Worm (Caenorhabditis elegans) whole organism, L3 larva: ENCODE data around the gene C50F4.10.

Source experiments
- R02D3.7 ChIP-seq: fragments of 150-350 bp; optimal IDR thresholded peaks from 2 replicates; lab custom pipeline; 2014; ENCODE audit warnings: missing biosample characterization, missing genetic modification characterization
- ZK546.5 ChIP-seq: sonication (generic microtip); optimal IDR thresholded peaks from 2 replicates; lab custom pipeline; 2017; ENCODE audit warnings: missing biosample characterization, missing genetic modification characterization
- aly-2 ChIP-seq: fragments of 150-350 bp; optimal IDR thresholded peaks from 2 replicates; lab custom pipeline; 2014; ENCODE audit warnings: missing biosample characterization, missing genetic modification characterization
- ceh-28 ChIP-seq: fragments of 150-350 bp; optimal IDR thresholded peaks from 2 replicates; lab custom pipeline; 2014; ENCODE audit warnings: missing biosample characterization, missing genetic modification reagents, missing genetic modification characterization
- ceh-82 ChIP-seq: fragments of 150-350 bp; optimal IDR thresholded peaks from 2 replicates; lab custom pipeline; 2014; ENCODE audit warnings: missing biosample characterization, missing genetic modification characterization
- ceh-9 ChIP-seq: sonication (generic microtip); optimal IDR thresholded peaks from 2 replicates; lab custom pipeline; 2018; ENCODE audit warnings: missing biosample characterization, missing genetic modification characterization
- daf-12 ChIP-seq: fragments of 150-350 bp; optimal IDR thresholded peaks from 2 replicates; lab custom pipeline; 2014; ENCODE audit warnings: missing biosample characterization, missing genetic modification reagents, missing genetic modification characterization
- egl-27 ChIP-seq: sonication (generic microtip); optimal IDR thresholded peaks from 4 replicates; lab custom pipeline; 2017; ENCODE audit warnings: missing biosample characterization, missing genetic modification reagents, missing genetic modification characterization
- egl-5 ChIP-seq: fragments of 150-350 bp; optimal IDR thresholded peaks from 2 replicates; lab custom pipeline; 2017; ENCODE audit warnings: missing biosample characterization, missing genetic modification reagents, missing genetic modification characterization, inconsistent platforms
- elt-2 ChIP-seq: sonication (generic microtip); optimal IDR thresholded peaks from 2 replicates; lab custom pipeline; 2016; ENCODE audit warnings: missing genetic modification reagents, mild to moderate bottlenecking, missing genetic modification characterization, missing compliant biosample characterization
- elt-3 ChIP-seq, 3 experiments: fragments of 150-350 bp in 1 of 3; sonication (generic microtip) in 2 of 3; optimal IDR thresholded peaks; 2 replicates in 2 of 3; 4 replicates in 1 of 3; lab custom pipeline; 2014 to 2017; ENCODE audit warnings: missing biosample characterization in 3 of 3, missing genetic modification characterization in 3 of 3
- eor-1 ChIP-seq, 2 experiments: fragments of 150-350 bp; optimal IDR thresholded peaks; 2 replicates each; lab custom pipeline; 2014 to 2018; ENCODE audit warnings: missing biosample characterization in 2 of 2, missing genetic modification characterization in 2 of 2
- fkh-10 ChIP-seq: sonication (generic microtip); optimal IDR thresholded peaks from 2 replicates; lab custom pipeline; 2017; ENCODE audit warnings: missing biosample characterization, missing genetic modification reagents, missing genetic modification characterization
- fos-1 ChIP-seq: fragments of 150-350 bp; optimal IDR thresholded peaks from 2 replicates; lab custom pipeline; 2014; ENCODE audit warnings: missing biosample characterization, missing genetic modification characterization
- hmg-11 ChIP-seq: sonication (generic microtip); optimal IDR thresholded peaks from 2 replicates; lab custom pipeline; 2016; ENCODE audit warnings: missing genetic modification characterization, missing compliant biosample characterization
- jun-1 ChIP-seq: fragments of 150-350 bp; optimal IDR thresholded peaks from 2 replicates; lab custom pipeline; 2014; ENCODE audit warnings: missing biosample characterization, missing genetic modification reagents, missing genetic modification characterization
- lin-15B ChIP-seq: fragments of 150-350 bp; optimal IDR thresholded peaks from 2 replicates; lab custom pipeline; 2014; ENCODE audit warnings: missing biosample characterization, missing genetic modification characterization
- lsy-12 ChIP-seq: sonication (generic microtip); optimal IDR thresholded peaks from 2 replicates; lab custom pipeline; 2016; ENCODE audit warnings: mild to moderate bottlenecking, missing genetic modification characterization, missing compliant biosample characterization
- mdl-1 ChIP-seq: fragments of 150-350 bp; optimal IDR thresholded peaks from 2 replicates; lab custom pipeline; 2014; ENCODE audit warnings: missing biosample characterization, missing genetic modification characterization
- nfya-1 ChIP-seq: sonication (generic microtip); optimal IDR thresholded peaks from 2 replicates; lab custom pipeline; 2017; ENCODE audit warnings: missing genetic modification characterization, mild to moderate bottlenecking, missing compliant biosample characterization, antibody characterized with exemption, moderate library complexity; ENCODE audit not compliant: insufficient read depth
- nhr-23 ChIP-seq: fragments of 150-350 bp; optimal IDR thresholded peaks from 2 replicates; lab custom pipeline; 2014; ENCODE audit warnings: missing biosample characterization, missing genetic modification reagents, missing genetic modification characterization
- nhr-25 ChIP-seq: sonication (generic microtip); optimal IDR thresholded peaks from 2 replicates; lab custom pipeline; 2017; ENCODE audit warnings: missing biosample characterization, missing genetic modification characterization
- nhr-28 ChIP-seq: fragments of 150-350 bp; optimal IDR thresholded peaks from 2 replicates; lab custom pipeline; 2014; ENCODE audit warnings: missing biosample characterization, missing genetic modification characterization
- nhr-43 ChIP-seq: sonication (generic microtip); optimal IDR thresholded peaks from 2 replicates; lab custom pipeline; 2016; ENCODE audit warnings: mild to moderate bottlenecking, missing genetic modification characterization, missing compliant biosample characterization; ENCODE audit not compliant: poor library complexity, severe bottlenecking
- nhr-67 ChIP-seq: fragments of 150-350 bp; optimal IDR thresholded peaks from 2 replicates; lab custom pipeline; 2014; ENCODE audit warnings: missing biosample characterization, missing genetic modification characterization
- nhr-76 ChIP-seq: fragments of 150-350 bp; sonication (generic microtip); optimal IDR thresholded peaks from 5 replicates; lab custom pipeline; 2014; ENCODE audit warnings: missing biosample characterization, missing genetic modification characterization
- nhr-77 ChIP-seq: fragments of 150-350 bp; optimal IDR thresholded peaks from 2 replicates; lab custom pipeline; 2014; ENCODE audit warnings: missing biosample characterization, missing genetic modification characterization
- pha-4 ChIP-seq: fragments of 150-350 bp; optimal IDR thresholded peaks from 2 replicates; lab custom pipeline; 2014; ENCODE audit warnings: missing biosample characterization, missing genetic modification reagents, missing genetic modification characterization
- pqm-1 ChIP-seq: fragments of 150-350 bp; optimal IDR thresholded peaks from 2 replicates; lab custom pipeline; 2017; ENCODE audit warnings: missing biosample characterization, missing genetic modification characterization, inconsistent platforms
- sea-2 ChIP-seq: fragments of 150-350 bp; sonication (generic microtip); optimal IDR thresholded peaks from 4 replicates; lab custom pipeline; 2014; ENCODE audit warnings: missing biosample characterization, missing genetic modification reagents, missing genetic modification characterization
- skn-1 ChIP-seq: fragments of 150-350 bp; optimal IDR thresholded peaks from 2 replicates; lab custom pipeline; 2014; ENCODE audit warnings: missing biosample characterization, missing genetic modification characterization
- tbx-2 ChIP-seq: sonication (generic microtip); optimal IDR thresholded peaks from 2 replicates; lab custom pipeline; 2016; ENCODE audit warnings: mild to moderate bottlenecking, missing genetic modification characterization, missing compliant biosample characterization
- unc-39 ChIP-seq: sonication (generic microtip); optimal IDR thresholded peaks from 4 replicates; lab custom pipeline; 2017; ENCODE audit warnings: missing biosample characterization, missing genetic modification characterization
- unc-62 ChIP-seq: fragments of 150-350 bp; sonication (generic microtip); optimal IDR thresholded peaks from 4 replicates; lab custom pipeline; 2014; ENCODE audit warnings: missing biosample characterization, missing genetic modification reagents, missing genetic modification characterization
- zag-1 ChIP-seq: fragments of 150-350 bp; optimal IDR thresholded peaks from 2 replicates; lab custom pipeline; 2014; ENCODE audit warnings: missing biosample characterization, missing genetic modification characterization
- ztf-11 ChIP-seq: fragments of 150-350 bp; optimal IDR thresholded peaks from 2 replicates; lab custom pipeline; 2014; ENCODE audit warnings: missing biosample characterization, missing genetic modification characterization

The C50F4.10 gene

ce11 chrV:9531477-9531876 lies at the start of gene C50F4.10, which contains the start of gene pfk-1.2:
TSS of gene C50F4.10 (minus strand) at chrV:9531577.
TSS of gene pfk-1.2 (plus strand) at chrV:9531801.
- TF ChIP-seq nhr-23 (no peak), ceh-9 (tag; lab: Kevin White, UChicago) (no peak), eor-1 (tag; optimal IDR thresholded peaks at IDR 0.05; lab: Kevin White, UChicago) (no peak)

DNA sequence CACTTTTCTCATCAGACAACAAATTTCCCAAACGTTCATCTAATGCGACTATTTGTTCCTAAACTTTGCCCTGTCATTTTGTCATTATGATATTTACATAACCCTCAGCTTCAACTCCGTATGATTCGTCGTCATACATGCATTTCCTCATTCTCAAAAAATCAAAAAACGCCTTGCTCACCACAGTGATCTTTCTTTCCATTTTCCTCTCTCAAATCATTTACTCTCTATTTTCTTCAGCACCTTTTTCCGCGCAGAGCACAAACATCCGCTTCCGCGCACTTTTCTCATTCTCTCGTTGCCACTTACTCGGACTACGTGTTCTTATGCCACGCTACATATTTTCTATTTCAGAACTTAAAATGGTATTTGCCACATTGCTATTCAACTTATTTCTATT lies 45.6 kb upstream of the C50F4.10 start, which contains the start of gene F25B3.2:
F25B3.2 (plus strand) TSS at position 301 of the 400 bp plus-strand sequence.
- TF ChIP-seq daf-12 (no peak), nhr-28 (no peak), aly-2 (tag; lab: Kevin White, UChicago) (no peak), zag-1 (tag; lab: Kevin White, UChicago) (no peak), elt-3 (tag; optimal IDR thresholded peaks at IDR 0.05; lab: Kevin White, UChicago) (no peak), nhr-43 (tag; lab: Kevin White, UChicago) (no peak), ceh-28 (no peak), egl-27 (tag; lab: Kevin White, UChicago) (no peak), nfya-1 (tag; lab: Kevin White, UChicago) (no peak), pqm-1 (no peak), nhr-76 (tag; lab: Kevin White, UChicago) (no peak), lin-15B (tag; lab: Kevin White, UChicago) (no peak), nhr-67 (tag; lab: Kevin White, UChicago) (no peak), tbx-2 (tag; lab: Kevin White, UChicago) (no peak), mdl-1 (tag; lab: Kevin White, UChicago) (no peak), ceh-82 (no peak), elt-2 (tag; lab: Kevin White, UChicago) (no peak), nhr-77 (tag; lab: Kevin White, UChicago) (no peak)

- no peak for TF ChIP-seq unc-39 (tag; lab: Kevin White, UChicago)
- no peak for TF ChIP-seq nhr-25 (tag; lab: Kevin White, UChicago)
- no peak for TF ChIP-seq sea-2 (GFP tag; lab: Kevin White, UChicago)
- no peak for TF ChIP-seq lsy-12 (tag; lab: Kevin White, UChicago)
- no peak for TF ChIP-seq pha-4
- no peak for TF ChIP-seq mdl-1 (tag; lab: Kevin White, UChicago)
- no peak for TF ChIP-seq jun-1 (tag; lab: Kevin White, UChicago)
- no peak for TF ChIP-seq skn-1 (tag; lab: Kevin White, UChicago)
- TF ChIP-seq unc-62 (GFP tag; lab: Kevin White, UChicago): no peak
- no peak for TF ChIP-seq nhr-43 (tag; lab: Kevin White, UChicago)
- TF ChIP-seq ceh-28: no peak
- no peak for TF ChIP-seq lin-15B (tag; lab: Kevin White, UChicago)
- no peak for TF ChIP-seq hmg-11 (tag; lab: Kevin White, UChicago)
- TF ChIP-seq elt-2 (tag; lab: Kevin White, UChicago): no peak
Measured at ce11 chrV:9571673-9572072, 40.3 kb upstream of the C50F4.10 start.

ce11 chrV:9571056-9571455 lies 39.7 kb upstream of the C50F4.10 start:
- TF ChIP-seq zag-1 (tag; lab: Kevin White, UChicago): no peak
- peak; percentile 36 for TF ChIP-seq elt-2 (tag; lab: Kevin White, UChicago)
- no peak for TF ChIP-seq ceh-82
- no peak for TF ChIP-seq ztf-11 (tag; lab: Kevin White, UChicago)
- no peak for TF ChIP-seq nhr-77 (tag; lab: Kevin White, UChicago)
- TF ChIP-seq R02D3.7: no peak

DNA sequence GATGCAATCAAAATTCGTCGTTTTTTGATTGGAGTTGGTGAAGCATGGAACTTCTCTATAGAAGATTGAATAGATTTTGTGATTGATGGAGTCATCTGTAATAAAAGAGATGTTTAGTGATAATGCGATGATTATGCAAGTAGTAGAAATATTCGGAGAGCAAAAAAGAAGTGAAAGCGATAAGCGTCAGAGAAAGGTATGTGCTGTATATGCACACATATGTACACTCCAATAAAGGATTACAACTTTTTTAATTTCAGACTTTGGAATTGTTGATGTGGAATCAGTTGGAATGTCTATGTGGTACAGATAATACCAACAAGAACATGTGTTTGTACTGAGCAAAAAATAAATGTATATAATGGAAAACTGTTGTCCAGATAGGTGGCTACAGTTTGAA lies 38.8 kb upstream of the C50F4.10 start, which contains the start of gene F25B3.5:
F25B3.5 (minus strand) TSS at position 101 of the 400 bp plus-strand sequence.
- no peak for TF ChIP-seq ceh-82
- TF ChIP-seq aly-2 (tag; lab: Kevin White, UChicago): no peak
- TF ChIP-seq egl-5: no peak
- TF ChIP-seq fkh-10 (GFP tag; lab: Kevin White, UChicago): no peak
- no peak for TF ChIP-seq elt-3 (tag; optimal IDR thresholded peaks at IDR 0.05; lab: Kevin White, UChicago)
- no peak for TF ChIP-seq mdl-1 (tag; lab: Kevin White, UChicago)
- TF ChIP-seq lin-15B (tag; lab: Kevin White, UChicago): no peak
- no peak for TF ChIP-seq egl-27 (tag; lab: Kevin White, UChicago)
- TF ChIP-seq tbx-2 (tag; lab: Kevin White, UChicago): no peak
- no peak for TF ChIP-seq nhr-76 (tag; lab: Kevin White, UChicago)
- no peak for TF ChIP-seq fos-1 (tag; lab: Kevin White, UChicago)
- TF ChIP-seq ZK546.5 (tag; lab: Kevin White, UChicago): no peak
